Worm (Caenorhabditis elegans) whole organism, L3 larva: ENCODE results near the gene maoc-1.

Source experiments
- aly-2 ChIP-seq: fragments of 150-350 bp; optimal IDR thresholded peaks from 2 replicates; lab custom pipeline; 2014; ENCODE audit warnings: missing biosample characterization, missing genetic modification characterization
- ama-1 ChIP-seq: fragments of 150-350 bp; optimal IDR thresholded peaks from 2 replicates; lab custom pipeline; 2018
- ceh-82 ChIP-seq: fragments of 150-350 bp; optimal IDR thresholded peaks from 2 replicates; lab custom pipeline; 2014; ENCODE audit warnings: missing biosample characterization, missing genetic modification characterization
- elt-3 ChIP-seq, 3 experiments: fragments of 150-350 bp in 1 of 3; sonication (generic microtip) in 2 of 3; optimal IDR thresholded peaks; 2 replicates in 2 of 3; 4 replicates in 1 of 3; lab custom pipeline; 2014 to 2017; ENCODE audit warnings: missing biosample characterization in 3 of 3, missing genetic modification characterization in 3 of 3
- lin-39 ChIP-seq: fragments of 150-350 bp; optimal IDR thresholded peaks from 2 replicates; lab custom pipeline; 2018; ENCODE audit warnings: missing biosample characterization, missing genetic modification reagents, missing genetic modification characterization
- nhr-25 ChIP-seq: sonication (generic microtip); optimal IDR thresholded peaks from 2 replicates; lab custom pipeline; 2017; ENCODE audit warnings: missing biosample characterization, missing genetic modification characterization
- nhr-28 ChIP-seq: fragments of 150-350 bp; optimal IDR thresholded peaks from 2 replicates; lab custom pipeline; 2014; ENCODE audit warnings: missing biosample characterization, missing genetic modification characterization
- ztf-4 ChIP-seq: fragments of 150-350 bp; optimal IDR thresholded peaks from 2 replicates; lab custom pipeline; 2014; ENCODE audit warnings: missing biosample characterization, missing genetic modification characterization

- TF ChIP-seq ceh-82 (tag; lab: Kevin White, UChicago), result no peak
- TF ChIP-seq ama-1 (lab: Kevin White, UChicago), result no peak
- TF ChIP-seq lin-39, result no peak
- no peak for TF ChIP-seq ztf-4 (tag; lab: Kevin White, UChicago)
- TF ChIP-seq nhr-28 (tag; lab: Kevin White, UChicago), result no peak
- no peak for TF ChIP-seq aly-2 (tag; lab: Kevin White, UChicago)
- no peak for TF ChIP-seq elt-3 (tag; optimal IDR thresholded peaks at IDR 0.05; lab: Kevin White, UChicago)
- TF ChIP-seq nhr-25, result no peak
Measured at ce11 chrII:7189120-7189519, 7.0 kb upstream of the maoc-1 start, which contains the start of gene E04F6.4.
